Worm (Caenorhabditis elegans): ENCODE measurements around the gene B0252.11.

DNA sequence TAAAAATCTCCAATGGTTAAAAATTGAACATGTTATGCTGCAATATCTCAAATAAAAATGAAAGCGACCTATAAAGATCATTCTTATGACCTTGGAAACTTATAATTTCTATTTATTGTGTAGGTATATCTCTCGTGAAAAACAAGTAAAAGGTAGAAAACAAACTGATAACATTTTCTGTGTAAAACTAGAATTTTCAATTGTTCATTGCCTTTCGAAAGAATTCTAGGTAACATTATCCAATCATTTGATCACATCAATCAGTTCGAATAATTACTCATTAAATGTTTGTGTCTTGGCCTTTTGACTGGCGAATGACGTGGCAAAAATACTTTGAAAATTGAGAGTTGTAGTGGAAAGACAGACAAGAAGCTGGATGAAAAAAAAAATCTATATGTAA is 39.7 kb downstream of the B0252.11 start:
- TF ChIP-seq ceh-82 (tag; optimal IDR thresholded peaks at IDR 0.05) (no peak), lin-13 (GFP tag; optimal IDR thresholded peaks at IDR 0.05) (no peak), elt-3 (tag; optimal IDR thresholded peaks at IDR 0.05) (no peak)

All from whole organism, L2 larva.